Worm (Caenorhabditis elegans): ENCODE measurements around the gene srsx-21.

DNA sequence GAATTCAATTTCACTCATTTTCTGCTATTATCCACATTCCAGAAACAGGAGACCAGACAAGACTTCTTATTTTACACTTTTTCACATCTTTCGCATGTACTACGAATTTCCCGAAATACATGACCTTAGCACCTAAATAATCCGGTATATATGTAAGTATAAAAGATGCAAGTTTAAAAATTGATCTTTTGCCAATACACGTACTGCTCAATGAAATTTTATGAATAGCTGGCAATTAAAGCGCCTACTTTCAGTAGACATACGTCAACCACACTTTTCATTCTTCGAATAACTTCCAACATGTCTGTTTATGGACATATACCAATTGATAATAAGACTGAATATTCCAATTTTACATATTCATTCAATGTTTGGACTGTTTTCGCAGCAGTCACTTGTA is 34.6 kb upstream of the srsx-21 start, which contains the start of gene sru-39:
- TF ChIP-seq snpc-4 (tag; optimal IDR thresholded peaks at IDR 0.05) (no peak), elt-3 (tag; optimal IDR thresholded peaks at IDR 0.05) (no peak), zip-8 (tag; optimal IDR thresholded peaks at IDR 0.05) (no peak), nhr-76 (tag; optimal IDR thresholded peaks at IDR 0.05) (no peak), ztf-11 (tag; optimal IDR thresholded peaks at IDR 0.05) (no peak), blmp-1 (tag; optimal IDR thresholded peaks at IDR 0.05) (no peak), nhr-28 (tag; optimal IDR thresholded peaks at IDR 0.05) (no peak), unc-62 (GFP tag; optimal IDR thresholded peaks at IDR 0.05) (no peak), mep-1 (tag; optimal IDR thresholded peaks at IDR 0.05) (no peak), sem-2 (GFP tag; optimal IDR thresholded peaks at IDR 0.05) (no peak)
